Fruit fly (Drosophila melanogaster): ENCODE measurements around the gene Hakai.

Hakai gene

DNA sequence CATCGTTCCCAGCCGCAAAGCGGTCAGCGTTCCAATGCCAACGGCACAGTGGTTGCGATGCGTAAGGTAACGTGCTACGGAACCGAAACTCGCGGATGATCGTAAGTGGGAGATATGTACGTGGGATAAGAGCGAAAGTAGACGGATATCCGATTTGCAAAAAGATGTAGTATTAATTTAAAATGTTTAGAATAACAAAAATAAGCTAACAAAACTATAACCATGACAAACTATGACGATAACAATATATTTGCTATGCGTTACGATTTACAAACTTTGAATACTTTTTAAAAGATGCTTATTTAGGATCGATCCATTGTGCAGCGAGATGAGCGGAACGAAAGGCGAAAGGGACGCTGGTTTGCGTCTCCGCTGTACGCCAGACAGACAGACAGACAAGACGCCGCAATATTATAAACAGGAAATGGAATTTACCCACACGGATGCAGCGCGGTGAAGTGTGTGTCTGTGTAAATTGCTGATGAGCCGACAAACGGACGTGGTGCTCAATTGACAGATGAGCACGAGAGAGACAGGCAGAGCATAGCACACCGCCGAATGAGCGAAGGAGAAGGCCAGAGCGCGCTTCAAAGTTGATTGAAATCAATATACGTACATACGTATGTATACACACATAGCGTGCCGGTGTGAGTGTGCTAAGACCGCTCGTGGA is 6.5 kb downstream of the Hakai start:
- TF ChIP-seq Pif1A (GFP tag; optimal IDR thresholded peaks at IDR 0.05) (peak; percentile 96), EcR (GFP tag; optimal IDR thresholded peaks at IDR 0.05) (peak; percentile 43), Ets98B (GFP tag; IDR thresholded peaks at IDR 0.05) (peak; percentile 88), CG12605 (GFP tag; IDR thresholded peaks at IDR 0.05) (peak; percentile 82), fd96Ca (GFP tag; IDR thresholded peaks at IDR 0.05) (peak; percentile 95), CG34367 (tag; optimal IDR thresholded peaks at IDR 0.05) (peak; percentile 96), CG4496 (GFP tag; IDR thresholded peaks at IDR 0.05) (peak; percentile 92), rn (GFP tag; IDR thresholded peaks at IDR 0.05) (peak; percentile 83), CG9948 (tag; optimal IDR thresholded peaks at IDR 0.05) (peak; percentile 98), gl (tag; optimal IDR thresholded peaks at IDR 0.05) (peak; percentile 86), CG8159 (tag; optimal IDR thresholded peaks at IDR 0.05) (peak; percentile 97), CG8301 (tag; optimal IDR thresholded peaks at IDR 0.05) (peak; percentile 98), CG10348 (GFP tag; IDR thresholded peaks at IDR 0.05) (peak; percentile 85), Pif1B (GFP tag; optimal IDR thresholded peaks at IDR 0.05) (peak; percentile 93), Snoo (tag; optimal IDR thresholded peaks at IDR 0.05) (peak; percentile 93), D1 (tag; optimal IDR thresholded peaks at IDR 0.05) (peak; percentile 94), CG13204 (GFP tag; optimal IDR thresholded peaks at IDR 0.05) (peak; percentile 91), CG32121 (GFP tag; IDR thresholded peaks at IDR 0.05) (peak; percentile 91), CG14655 (GFP tag; optimal IDR thresholded peaks at IDR 0.05) (peak; percentile 99), CG17806 (tag; optimal IDR thresholded peaks at IDR 0.05) (peak; percentile 95), CG15710 (tag; optimal IDR thresholded peaks at IDR 0.05) (peak; percentile 95)

DNA sequence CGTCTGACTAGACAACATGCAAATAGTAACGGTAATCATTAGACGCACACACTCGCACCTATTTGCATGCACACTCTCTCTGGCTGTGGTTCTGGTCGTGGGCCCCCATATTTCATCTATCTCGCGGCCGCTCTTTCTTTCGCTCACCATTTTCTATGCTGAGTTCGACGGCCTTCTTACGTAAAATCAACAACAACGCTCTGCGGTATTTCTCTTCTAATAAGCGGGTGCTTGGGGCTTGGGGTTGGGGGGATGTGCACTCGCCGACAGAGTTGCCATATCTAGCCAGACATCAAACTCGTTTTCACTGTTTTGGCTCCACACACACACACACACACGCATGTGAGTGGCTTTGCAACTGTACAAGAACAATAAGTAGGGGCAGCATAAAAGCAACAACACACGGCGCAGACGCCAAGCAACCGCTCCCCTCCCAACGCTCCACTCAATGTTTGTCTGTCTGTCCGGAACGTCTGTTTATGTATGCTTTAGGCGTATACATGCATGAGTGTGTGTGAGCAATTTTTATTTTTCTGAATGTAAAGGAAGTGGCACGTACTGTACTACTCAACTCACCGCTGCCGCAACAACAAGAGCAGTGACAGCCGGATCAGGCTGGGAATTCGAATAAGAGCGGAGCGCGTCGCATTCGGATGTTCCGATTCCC is 7.2 kb downstream of the Hakai start:
- TF ChIP-seq fd96Ca (GFP tag; IDR thresholded peaks at IDR 0.05) = peak; percentile 40; the same call in 1 of the 3 replicates
- TF ChIP-seq EcR (GFP tag; optimal IDR thresholded peaks at IDR 0.05) = peak; percentile 88
- TF ChIP-seq CG8301 (tag; optimal IDR thresholded peaks at IDR 0.05) = no peak

DNA sequence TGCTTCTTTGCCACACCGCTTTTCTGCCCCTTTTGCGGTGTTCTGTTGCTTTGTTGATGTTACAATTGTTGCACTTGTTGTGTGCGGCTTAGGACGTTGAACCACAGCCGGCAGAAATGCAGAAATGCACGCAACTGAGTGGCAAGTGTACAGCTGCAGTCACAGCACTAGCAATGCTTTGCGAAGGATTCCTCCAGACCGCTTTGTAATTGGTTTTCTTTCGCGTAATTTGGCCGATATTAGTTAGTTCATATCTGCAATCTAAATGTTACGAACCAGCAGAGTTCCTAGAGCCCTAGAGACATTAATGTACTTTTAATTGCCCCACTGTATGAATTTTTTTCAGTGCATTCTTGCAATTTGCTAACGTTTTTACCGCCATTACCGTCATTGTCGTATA is 7.9 kb downstream of the Hakai start:
- TF ChIP-seq Ets98B (GFP tag; IDR thresholded peaks at IDR 0.05) = no peak
- no peak for TF ChIP-seq CG10348 (GFP tag; IDR thresholded peaks at IDR 0.05)
- peak; percentile 37 for TF ChIP-seq CG34367 (tag; optimal IDR thresholded peaks at IDR 0.05)
- peak; percentile 60 for TF ChIP-seq CG17806 (tag; optimal IDR thresholded peaks at IDR 0.05)
- no peak for TF ChIP-seq CG13204 (GFP tag; optimal IDR thresholded peaks at IDR 0.05)
- TF ChIP-seq Pif1A (GFP tag; optimal IDR thresholded peaks at IDR 0.05) = peak; percentile 58
- peak; percentile 4 for TF ChIP-seq Snoo (tag; optimal IDR thresholded peaks at IDR 0.05)
- peak; percentile 77 for TF ChIP-seq CG4496 (GFP tag; IDR thresholded peaks at IDR 0.05)
- TF ChIP-seq CG9948 (tag; optimal IDR thresholded peaks at IDR 0.05) = peak; percentile 42
- peak; percentile 77 for TF ChIP-seq fd96Ca (GFP tag; IDR thresholded peaks at IDR 0.05)
- peak; percentile 6 for TF ChIP-seq gl (tag; optimal IDR thresholded peaks at IDR 0.05)
- no peak for TF ChIP-seq CG15710 (tag; optimal IDR thresholded peaks at IDR 0.05)
- peak; percentile 42 for TF ChIP-seq CG8159 (tag; optimal IDR thresholded peaks at IDR 0.05)
- TF ChIP-seq CG32121 (GFP tag; IDR thresholded peaks at IDR 0.05) = 0 out of 2 replicates have a peak, but pooled peaks have one; percentile 16
- no peak for TF ChIP-seq CG12605 (GFP tag; IDR thresholded peaks at IDR 0.05)
- TF ChIP-seq EcR (GFP tag; optimal IDR thresholded peaks at IDR 0.05) = peak; percentile 93
- TF ChIP-seq CG14655 (GFP tag; optimal IDR thresholded peaks at IDR 0.05) = peak; percentile 82
- no peak for TF ChIP-seq D1 (tag; optimal IDR thresholded peaks at IDR 0.05)
- 0 out of 2 replicates have a peak, but pooled peaks have one; percentile 29 for TF ChIP-seq rn (GFP tag; IDR thresholded peaks at IDR 0.05)
- TF ChIP-seq Pif1B (GFP tag; optimal IDR thresholded peaks at IDR 0.05) = peak; percentile 39
- TF ChIP-seq CG8301 (tag; optimal IDR thresholded peaks at IDR 0.05) = peak; percentile 75

- peak; percentile 95 for TF ChIP-seq Pif1A (GFP tag; optimal IDR thresholded peaks at IDR 0.05)
- TF ChIP-seq CG10348 (GFP tag; IDR thresholded peaks at IDR 0.05) = no peak; the same call in none of the 2 replicates
- peak; percentile 95 for TF ChIP-seq CG8159 (tag; optimal IDR thresholded peaks at IDR 0.05)
- TF ChIP-seq CG12605 (GFP tag; IDR thresholded peaks at IDR 0.05) = peak; percentile 50; the same call in 1 of the 2 replicates
- TF ChIP-seq CG9948 (tag; optimal IDR thresholded peaks at IDR 0.05) = peak; percentile 93
- TF ChIP-seq rn (GFP tag; IDR thresholded peaks at IDR 0.05) = peak; percentile 28; the same call in 1 of the 2 replicates
- peak; percentile 93 for TF ChIP-seq CG17806 (tag; optimal IDR thresholded peaks at IDR 0.05)
- TF ChIP-seq D1 (tag; optimal IDR thresholded peaks at IDR 0.05) = peak; percentile 89
- peak; percentile 83 for TF ChIP-seq CG13204 (GFP tag; optimal IDR thresholded peaks at IDR 0.05)
- TF ChIP-seq CG4496 (GFP tag; IDR thresholded peaks at IDR 0.05) = peak; percentile 60; the same call in 2 of the 3 replicates
- TF ChIP-seq EcR (GFP tag; optimal IDR thresholded peaks at IDR 0.05) = peak; percentile 96
- peak; percentile 59; the same call in 1 of the 3 replicates for TF ChIP-seq fd96Ca (GFP tag; IDR thresholded peaks at IDR 0.05)
- TF ChIP-seq Snoo (tag; optimal IDR thresholded peaks at IDR 0.05) = peak; percentile 91
- TF ChIP-seq CG15710 (tag; optimal IDR thresholded peaks at IDR 0.05) = peak; percentile 92
- peak; percentile 92 for TF ChIP-seq Pif1B (GFP tag; optimal IDR thresholded peaks at IDR 0.05)
- peak; percentile 96 for TF ChIP-seq CG8301 (tag; optimal IDR thresholded peaks at IDR 0.05)
- TF ChIP-seq CG32121 (GFP tag; IDR thresholded peaks at IDR 0.05) = peak; percentile 78
- TF ChIP-seq Ets98B (GFP tag; IDR thresholded peaks at IDR 0.05) = peak; percentile 71
- TF ChIP-seq gl (tag; optimal IDR thresholded peaks at IDR 0.05) = peak; percentile 83
- TF ChIP-seq CG34367 (tag; optimal IDR thresholded peaks at IDR 0.05) = peak; percentile 89
- peak; percentile 96 for TF ChIP-seq CG14655 (GFP tag; optimal IDR thresholded peaks at IDR 0.05)
These were observed 9.6 kb downstream of the Hakai start for dm6 chr2L:19572496-19573317.

All from whole organism, pupa.